Fruit fly (Drosophila melanogaster): ENCODE data around the gene CG32579.

Gene CG32579

dm6 chrX:16332615-16333288, 9.7 kb downstream of the CG32579 start (continued):
- TF ChIP-seq CG11247 (GFP tag; IDR thresholded peaks at IDR 0.05) (peak; percentile 84), tgo (GFP tag; IDR thresholded peaks at IDR 0.05) (peak; percentile 92), CG12155 (GFP tag; optimal IDR thresholded peaks at IDR 0.05) (peak; percentile 92), E2f2 (GFP tag; IDR thresholded peaks at IDR 0.05) (peak; percentile 77), Hr78 (GFP tag; optimal IDR thresholded peaks at IDR 0.05) (peak in 1 of 2 experiments; percentile 91), H2.0 (GFP tag; IDR thresholded peaks at IDR 0.05) (peak; percentile 79), Bteb2 (GFP tag; optimal IDR thresholded peaks at IDR 0.05) (peak; percentile 90), CG31441 (GFP tag; IDR thresholded peaks at IDR 0.05) (peak; percentile 97), Nf-YC (tag; optimal IDR thresholded peaks at IDR 0.05) (peak; percentile 89), Hr39 (optimal IDR thresholded peaks at IDR 0.05) (no peak), tna (GFP tag; IDR thresholded peaks at IDR 0.05; ENCODE audit: partially characterized antibody) (no peak), sens-2 (GFP tag; IDR thresholded peaks at IDR 0.05) (peak; percentile 82), pros (GFP tag; optimal IDR thresholded peaks at IDR 0.05) (peak; percentile 85), Med (GFP tag) (peak; percentile 99), CG3281 (GFP tag; optimal IDR thresholded peaks at IDR 0.05) (peak; percentile 97), sqz (GFP tag; optimal IDR thresholded peaks at IDR 0.05) (peak; percentile 95), CG33213 (GFP tag; optimal IDR thresholded peaks at IDR 0.05) (peak; percentile 92), chm (GFP tag; IDR thresholded peaks at IDR 0.05) (peak; percentile 91), slbo (GFP tag; IDR thresholded peaks at IDR 0.05) (peak; percentile 90), hbn (GFP tag; IDR thresholded peaks at IDR 0.05; ENCODE audit: partially characterized antibody) (no peak), ab (GFP tag; optimal IDR thresholded peaks at IDR 0.05) (peak; percentile 85), Hey (tag; optimal IDR thresholded peaks at IDR 0.05) (no peak), jing (GFP tag; optimal IDR thresholded peaks at IDR 0.05) (peak; percentile 91), Hmx (GFP tag; optimal IDR thresholded peaks at IDR 0.05) (peak; percentile 88), CG10267 (tag; optimal IDR thresholded peaks at IDR 0.05) (peak; percentile 92), CrebB (tag; optimal IDR thresholded peaks at IDR 0.05) (peak; percentile 94), CG10431 (GFP tag; optimal IDR thresholded peaks at IDR 0.05) (peak; percentile 94), GATAe (GFP tag; conservative IDR thresholded peaks at IDR 0.05) (peak; percentile 60), CG14050 (GFP tag; IDR thresholded peaks at IDR 0.05) (peak; percentile 89), CG13287 (GFP tag; IDR thresholded peaks at IDR 0.05; ENCODE audit: partially characterized antibody) (no peak; the same call in 1 of the 2 replicates), CG15011 (GFP tag; optimal IDR thresholded peaks at IDR 0.05) (peak; percentile 95), zfh2 (GFP tag; optimal IDR thresholded peaks at IDR 0.05) (peak; percentile 94), CG6791 (GFP tag; IDR thresholded peaks at IDR 0.05; ENCODE audit: partially characterized antibody) (no peak), dimm (GFP tag; IDR thresholded peaks at IDR 0.05) (no peak), ERR (GFP tag; optimal IDR thresholded peaks at IDR 0.05) (peak; percentile 89), CG7271 (tag; optimal IDR thresholded peaks at IDR 0.05) (peak; percentile 75), CG30431 (GFP tag; optimal IDR thresholded peaks at IDR 0.05) (peak; percentile 92), CG2889 (GFP tag; IDR thresholded peaks at IDR 0.05) (peak; percentile 80), emc (GFP tag; optimal IDR thresholded peaks at IDR 0.05) (peak; percentile 90), CG8281 (tag; optimal IDR thresholded peaks at IDR 0.05) (peak; percentile 91), Dbx (GFP tag; IDR thresholded peaks at IDR 0.05) (peak; percentile 90; the same call in 2 of the 3 replicates), so (GFP tag; IDR thresholded peaks at IDR 0.05) (peak; percentile 94), CG10462 (GFP tag; optimal IDR thresholded peaks at IDR 0.05) (peak; percentile 88), gcm (GFP tag; optimal IDR thresholded peaks at IDR 0.05) (peak; percentile 96), h (optimal IDR thresholded peaks at IDR 0.05) (no peak), CG43689 (GFP tag; IDR thresholded peaks at IDR 0.05) (no peak; the same call in 1 of the 2 replicates), CG6683 (GFP tag; optimal IDR thresholded peaks at IDR 0.05) (peak; percentile 90), nmo (GFP tag; optimal IDR thresholded peaks at IDR 0.05) (peak; percentile 98), MTF-1 (GFP tag; optimal IDR thresholded peaks at IDR 0.05; ENCODE audit: borderline replicate concordance) (peak; percentile 77), CG17802 (tag; optimal IDR thresholded peaks at IDR 0.05) (peak; percentile 81)
